Worm (Caenorhabditis elegans): ENCODE results near the gene C05E11.3.

C05E11.3 gene

ce11 chrX:4554385-4554784 is 23.7 kb upstream of the C05E11.3 start, which contains the start of gene ham-2:
Gene ham-2, plus strand, starts transcription at chrX:4554685.
- TF ChIP-seq nhr-85 (tag) (peak; percentile 68), tlp-1 (tag; optimal IDR thresholded peaks at IDR 0.05) (no peak), nhr-84 (tag; optimal IDR thresholded peaks at IDR 0.05) (no peak), snu-23 (GFP tag; optimal IDR thresholded peaks at IDR 0.05) (no peak), mab-9 (GFP tag; IDR thresholded peaks at IDR 0.05) (no peak), sox-4 (tag; optimal IDR thresholded peaks at IDR 0.05) (no peak)

- TF ChIP-seq egl-13 (tag; optimal IDR thresholded peaks at IDR 0.05) (no peak), blmp-1 (tag; optimal IDR thresholded peaks at IDR 0.05) (peak; percentile 43), skn-1 (tag; optimal IDR thresholded peaks at IDR 0.05) (no peak), nhr-77 (tag; optimal IDR thresholded peaks at IDR 0.05) (no peak), aha-1 (tag; optimal IDR thresholded peaks at IDR 0.05) (no peak), isw-1 (GFP tag; IDR thresholded peaks at IDR 0.05) (no peak), ceh-63 (GFP tag; optimal IDR thresholded peaks at IDR 0.05) (no peak), mep-1 (tag; optimal IDR thresholded peaks at IDR 0.05) (no peak), snu-23 (GFP tag; optimal IDR thresholded peaks at IDR 0.05) (no peak), lin-14 (GFP tag; optimal IDR thresholded peaks at IDR 0.05) (peak; percentile 37), nhr-85 (tag) (peak; percentile 81), sox-4 (tag; optimal IDR thresholded peaks at IDR 0.05) (no peak), ama-1 (optimal IDR thresholded peaks at IDR 0.05) (no peak)
Measured at ce11 chrX:4556028-4556427, 22.0 kb upstream of the C05E11.3 start.

DNA sequence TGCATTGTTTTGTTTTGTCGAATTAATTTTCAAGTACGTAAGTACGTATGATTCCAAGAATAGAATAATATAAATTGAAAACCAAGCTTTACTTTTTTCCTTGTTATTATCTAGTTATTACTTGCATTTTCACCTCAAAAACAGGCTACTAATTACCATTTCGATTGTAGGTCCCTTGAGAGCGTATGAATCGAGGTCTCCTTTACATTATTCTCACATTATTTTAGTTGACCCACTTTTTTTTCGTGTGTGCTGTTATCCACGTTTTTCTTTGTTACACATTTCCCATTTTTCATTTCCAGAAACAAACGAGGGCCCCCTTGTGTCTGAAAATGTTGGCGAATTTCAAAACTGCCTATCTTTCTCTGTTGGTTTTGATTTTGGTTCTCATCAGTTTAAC is 16.2 kb upstream of the C05E11.3 start, which contains the start of gene C05E11.6:
Gene C05E11.6 (plus strand): TSS at position 301 of the 400 bp plus-strand sequence.
- TF ChIP-seq nhr-77 (tag; optimal IDR thresholded peaks at IDR 0.05) (no peak), pqm-1 (tag; optimal IDR thresholded peaks at IDR 0.05) (no peak), sox-4 (tag; optimal IDR thresholded peaks at IDR 0.05) (no peak), hpl-2 (GFP tag; optimal IDR thresholded peaks at IDR 0.05) (no peak), blmp-1 (tag; optimal IDR thresholded peaks at IDR 0.05) (no peak), pax-3 (tag; optimal IDR thresholded peaks at IDR 0.05) (no peak), sup-37 (GFP tag; optimal IDR thresholded peaks at IDR 0.05) (no peak), lin-39 (tag; optimal IDR thresholded peaks at IDR 0.05) (no peak), rnt-1 (tag; optimal IDR thresholded peaks at IDR 0.05) (no peak), fos-1 (tag; optimal IDR thresholded peaks at IDR 0.05) (no peak), nhr-11 (tag; optimal IDR thresholded peaks at IDR 0.05) (no peak), unc-86 (tag; optimal IDR thresholded peaks at IDR 0.05) (no peak), ceh-63 (GFP tag; optimal IDR thresholded peaks at IDR 0.05) (no peak), ztf-11 (tag; optimal IDR thresholded peaks at IDR 0.05) (no peak), efl-3 (GFP tag; optimal IDR thresholded peaks at IDR 0.05) (no peak), nhr-12 (tag; optimal IDR thresholded peaks at IDR 0.05) (no peak)

DNA sequence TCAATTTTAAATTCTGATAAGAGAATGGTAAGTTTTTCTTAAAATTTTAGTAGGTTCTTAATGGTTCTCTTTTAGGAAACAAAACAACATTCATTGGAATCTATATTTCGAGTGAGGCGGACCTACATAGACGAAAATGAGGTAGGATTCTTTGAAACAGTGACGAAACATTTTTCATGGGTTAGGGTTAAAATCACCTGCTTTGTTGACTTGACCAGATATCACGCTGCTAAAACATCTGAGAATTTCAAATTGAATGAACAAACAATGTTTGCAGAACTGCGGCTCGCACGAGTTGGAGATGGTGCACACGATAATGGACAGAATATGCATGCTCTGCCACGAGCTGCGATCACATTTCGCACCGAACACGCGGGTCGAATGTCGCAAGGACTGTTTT is 15.8 kb upstream of the C05E11.3 start:
- TF ChIP-seq unc-30 (tag; optimal IDR thresholded peaks at IDR 0.05) (no peak), hlh-4 (tag; optimal IDR thresholded peaks at IDR 0.05) (peak; percentile 84)

DNA sequence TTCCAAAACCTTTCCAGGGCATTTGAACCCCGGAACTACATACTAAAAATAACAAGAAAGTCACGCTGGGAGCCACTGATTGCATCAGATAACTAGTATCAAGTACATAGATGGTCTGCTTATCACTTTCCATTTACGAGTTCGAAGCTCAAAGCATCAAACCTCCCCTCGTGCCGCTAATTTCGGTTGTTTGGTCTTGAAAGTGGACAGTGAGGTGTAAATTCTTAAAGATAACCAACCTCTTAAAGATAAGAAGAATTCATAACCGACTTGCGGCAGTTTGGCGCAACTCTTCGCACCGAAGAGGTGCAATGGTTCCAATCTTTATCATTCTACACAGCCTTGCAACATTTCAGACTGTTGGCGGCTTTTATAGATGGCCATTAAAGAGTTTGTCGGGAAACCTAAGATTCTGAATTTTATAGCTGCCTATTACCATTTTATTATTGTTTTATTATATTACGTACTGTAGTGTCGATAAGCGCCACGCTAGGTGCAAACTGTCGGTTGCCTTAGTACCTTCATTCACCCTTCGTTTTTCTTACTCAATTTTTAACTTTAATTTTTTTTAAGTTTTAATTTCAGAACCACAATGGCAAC is 13.2 kb upstream of the C05E11.3 start, which contains the start of gene amt-4:
Gene amt-4 (plus strand): TSS at position 586 of the 600 bp plus-strand sequence.
- peak; percentile 27 for TF ChIP-seq tlp-1 (tag; optimal IDR thresholded peaks at IDR 0.05)
- no peak for TF ChIP-seq unc-62 (GFP tag; optimal IDR thresholded peaks at IDR 0.05)
- no peak for TF ChIP-seq lin-15B (tag; optimal IDR thresholded peaks at IDR 0.05)
- TF ChIP-seq nhr-20 (tag; optimal IDR thresholded peaks at IDR 0.05) = peak; percentile 23
- TF ChIP-seq ztf-11 (tag; optimal IDR thresholded peaks at IDR 0.05) = no peak
- no peak for TF ChIP-seq vab-15 (tag; optimal IDR thresholded peaks at IDR 0.05)
- TF ChIP-seq ztf-4 (tag; optimal IDR thresholded peaks at IDR 0.05) = no peak
- peak; percentile 98 for TF ChIP-seq elt-2 (tag; optimal IDR thresholded peaks at IDR 0.05)
- TF ChIP-seq jun-1 (tag; optimal IDR thresholded peaks at IDR 0.05) = peak; percentile 13
- no peak for TF ChIP-seq nhr-85 (tag)
- peak; percentile 13 for TF ChIP-seq nhr-90 (tag; optimal IDR thresholded peaks at IDR 0.05; ENCODE audit: poor library complexity)
- no peak for TF ChIP-seq unc-86 (tag; optimal IDR thresholded peaks at IDR 0.05)
- TF ChIP-seq lsy-2 (tag; optimal IDR thresholded peaks at IDR 0.05) = no peak
- TF ChIP-seq nhr-47 (tag; optimal IDR thresholded peaks at IDR 0.05) = no peak
- peak; percentile 31 for TF ChIP-seq nhr-71 (tag; optimal IDR thresholded peaks at IDR 0.05)
- peak in 1 of 2 experiments; percentile 64 for TF ChIP-seq mdl-1 (tag; optimal IDR thresholded peaks at IDR 0.05)
- TF ChIP-seq nhr-237 (tag; optimal IDR thresholded peaks at IDR 0.05) = no peak
- TF ChIP-seq lin-14 (GFP tag; optimal IDR thresholded peaks at IDR 0.05) = peak; percentile 4
- TF ChIP-seq lin-13 (GFP tag; optimal IDR thresholded peaks at IDR 0.05) = no peak

Data from whole organism, L1 larva.